Worm (Caenorhabditis elegans): ENCODE measurements around the gene fipr-17.

DNA sequence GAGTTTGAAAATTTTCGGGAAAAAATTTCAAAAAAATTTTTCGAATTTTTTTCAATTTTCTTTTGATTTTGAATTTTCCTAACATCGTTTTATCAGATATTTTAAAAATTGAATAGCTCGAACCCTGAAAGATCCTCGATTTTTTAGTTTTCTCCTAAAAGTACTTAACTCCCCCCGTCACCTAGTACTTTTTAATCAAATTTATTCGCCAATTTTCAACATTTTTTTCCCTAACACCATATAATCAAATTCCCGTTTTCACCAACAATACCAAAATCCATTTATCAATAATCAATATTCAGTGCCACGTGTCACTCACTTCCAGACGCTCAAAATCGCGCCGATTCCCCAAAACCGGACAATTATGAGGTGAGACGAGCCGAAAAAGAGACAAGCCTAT lies 4.9 kb upstream of the fipr-17 start, which contains the start of gene kvs-4:
- TF ChIP-seq sptf-1 (tag; optimal IDR thresholded peaks at IDR 0.05) (no peak), nhr-237 (tag; optimal IDR thresholded peaks at IDR 0.05) (no peak), mep-1 (tag; optimal IDR thresholded peaks at IDR 0.05) (no peak), ztf-11 (tag; optimal IDR thresholded peaks at IDR 0.05) (no peak), unc-62 (GFP tag; optimal IDR thresholded peaks at IDR 0.05) (no peak), lsy-2 (tag; optimal IDR thresholded peaks at IDR 0.05) (no peak)
